Worm (Caenorhabditis elegans): ENCODE measurements around the gene clec-54.

clec-54 gene

DNA sequence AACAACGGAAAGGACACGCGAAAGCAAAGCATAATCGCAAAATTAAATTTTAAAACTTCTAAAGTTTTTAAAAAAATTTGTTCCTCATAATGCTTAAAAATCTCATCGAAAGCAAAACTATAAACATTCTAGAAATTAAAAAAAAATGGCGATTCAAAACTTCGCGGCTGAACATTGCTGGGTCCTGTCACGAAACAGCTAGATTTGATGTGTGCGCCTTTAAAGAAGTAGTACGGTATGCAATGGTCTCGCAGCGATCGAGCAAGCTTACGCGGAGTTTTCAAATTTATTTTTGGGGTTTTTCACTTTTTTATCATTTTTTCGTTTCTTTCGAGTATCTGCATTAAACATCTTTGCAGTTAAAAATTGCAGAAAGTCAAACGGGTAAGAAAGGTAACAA is 19.6 kb upstream of the clec-54 start, which contains the start of gene coh-3:
Gene coh-3 (plus strand): TSS at position 353 of the 400 bp plus-strand sequence.
- TF ChIP-seq D1046.2 (GFP tag; IDR thresholded peaks at IDR 0.05) (no peak), F49E8.2 (tag; optimal IDR thresholded peaks at IDR 0.05; ENCODE audit: borderline replicate concordance) (peak; percentile 85), lin-29 (GFP tag; IDR thresholded peaks at IDR 0.05) (no peak), lin-13 (GFP tag; optimal IDR thresholded peaks at IDR 0.05) (no peak), zfp-2 (tag; optimal IDR thresholded peaks at IDR 0.05) (no peak), daf-8 (GFP tag; IDR thresholded peaks at IDR 0.05) (no peak), fos-1 (tag; optimal IDR thresholded peaks at IDR 0.05) (no peak), unc-130 (GFP tag; optimal IDR thresholded peaks at IDR 0.05) (peak; percentile 74), lsy-2 (tag; optimal IDR thresholded peaks at IDR 0.05) (no peak), mes-2 (tag; optimal IDR thresholded peaks at IDR 0.05; ENCODE audit: poor library complexity, severe bottlenecking) (peak; percentile 10), daf-16 (GFP tag; optimal IDR thresholded peaks at IDR 0.05) (no peak), daf-16 (tag; optimal IDR thresholded peaks at IDR 0.05) (no peak), skn-1 (tag; optimal IDR thresholded peaks at IDR 0.05) (no peak), ctbp-1 (GFP tag; IDR thresholded peaks at IDR 0.05) (no peak), lin-1 (GFP tag; IDR thresholded peaks at IDR 0.05) (no peak), ceh-20 (GFP tag; IDR thresholded peaks at IDR 0.05) (no peak), spr-3 (GFP tag; optimal IDR thresholded peaks at IDR 0.05) (no peak), ceh-62 (tag; optimal IDR thresholded peaks at IDR 0.05) (no peak), arid-1 (GFP tag; conservative IDR thresholded peaks at IDR 0.05) (peak; percentile 51; the same call in 1 of the 2 replicates), hmg-1.1 (GFP tag; IDR thresholded peaks at IDR 0.05) (no peak), Y75B8A.6 (GFP tag; IDR thresholded peaks at IDR 0.05) (no peak), aha-1 (tag) (no peak), snpc-4 (tag; optimal IDR thresholded peaks at IDR 0.05) (no peak), hlh-30 (tag; optimal IDR thresholded peaks at IDR 0.05; ENCODE audit: insufficient read depth) (no peak), php-3 (GFP tag; IDR thresholded peaks at IDR 0.05) (no peak), jun-1 (tag; optimal IDR thresholded peaks at IDR 0.05) (no peak), lin-15B (tag; optimal IDR thresholded peaks at IDR 0.05) (no peak), gei-8 (GFP tag; optimal IDR thresholded peaks at IDR 0.05) (no peak), nhr-42 (GFP tag; IDR thresholded peaks at IDR 0.05) (no peak), T26A8.4 (GFP tag; IDR thresholded peaks at IDR 0.05) (no peak), Y48G9A.11 (GFP tag; IDR thresholded peaks at IDR 0.05) (peak; percentile 62; the same call in 1 of the 2 replicates), madf-5 (GFP tag; IDR thresholded peaks at IDR 0.05) (no peak), duxl-1 (tag; optimal IDR thresholded peaks at IDR 0.05; ENCODE audit: poor library complexity) (no peak), nhr-28 (tag; optimal IDR thresholded peaks at IDR 0.05) (no peak), snpc-1.2 (GFP tag; IDR thresholded peaks at IDR 0.05) (peak; percentile 75; the same call in 1 of the 2 replicates), lin-38 (GFP tag; IDR thresholded peaks at IDR 0.05) (peak; percentile 52), nhr-76 (tag; optimal IDR thresholded peaks at IDR 0.05) (no peak), lim-7 (GFP tag; IDR thresholded peaks at IDR 0.05) (no peak), lin-39 (tag; optimal IDR thresholded peaks at IDR 0.05) (no peak), egl-27 (tag; optimal IDR thresholded peaks at IDR 0.05) (no peak)

ce11 chrV:14460122-14460521 is 16.6 kb upstream of the clec-54 start:
- no peak for TF ChIP-seq zip-2 (tag; optimal IDR thresholded peaks at IDR 0.05)
- TF ChIP-seq hmg-1.1 (GFP tag; IDR thresholded peaks at IDR 0.05) = no peak
- TF ChIP-seq zip-11 (GFP tag; IDR thresholded peaks at IDR 0.05) = no peak
- no peak for TF ChIP-seq rbr-2 (tag; optimal IDR thresholded peaks at IDR 0.05)
- TF ChIP-seq mxl-2 (GFP tag; conservative IDR thresholded peaks at IDR 0.05) = no peak
- no peak for TF ChIP-seq zag-1 (tag; optimal IDR thresholded peaks at IDR 0.05)
- no peak for TF ChIP-seq pqm-1 (tag; optimal IDR thresholded peaks at IDR 0.05)
- no peak for TF ChIP-seq vab-7 (GFP tag; IDR thresholded peaks at IDR 0.05)
- TF ChIP-seq F37D6.2 (tag; optimal IDR thresholded peaks at IDR 0.05) = no peak
- TF ChIP-seq lim-7 (GFP tag; IDR thresholded peaks at IDR 0.05) = no peak
- no peak for TF ChIP-seq F44E2.7 (GFP tag; IDR thresholded peaks at IDR 0.05)
- no peak for TF ChIP-seq mep-1 (tag; optimal IDR thresholded peaks at IDR 0.05)
- TF ChIP-seq dmd-9 (GFP tag; IDR thresholded peaks at IDR 0.05) = no peak
- no peak for TF ChIP-seq lin-13 (GFP tag; optimal IDR thresholded peaks at IDR 0.05)
- no peak for TF ChIP-seq nhr-25 (tag; optimal IDR thresholded peaks at IDR 0.05; ENCODE audit: borderline replicate concordance, insufficient read depth)
- no peak for TF ChIP-seq ztf-11 (tag; optimal IDR thresholded peaks at IDR 0.05)
- TF ChIP-seq attf-4 (tag; optimal IDR thresholded peaks at IDR 0.05) = no peak
- TF ChIP-seq nhr-11 (tag; optimal IDR thresholded peaks at IDR 0.05) = no peak

Measured in whole organism, L4 larva.